Worm (Caenorhabditis elegans) whole organism, L4/young adult: Measurements from ENCODE around the gene Y22D7AL.7.

Experiments used
- W03F9.2 ChIP-seq: fragments of 150-350 bp; optimal IDR thresholded peaks from 2 replicates; lab custom pipeline; 2014; ENCODE audit warnings: missing biosample characterization, missing genetic modification characterization
- dao-5 ChIP-seq: sonication (generic microtip); optimal IDR thresholded peaks from 2 replicates; lab custom pipeline; 2016; ENCODE audit warnings: missing genotype, missing genetic modification characterization, moderate library complexity, missing compliant biosample characterization
- him-1 ChIP-seq: sonication (generic microtip); optimal IDR thresholded peaks from 2 replicates; lab custom pipeline; 2016; ENCODE audit warnings: missing genotype, missing genetic modification reagents, missing genetic modification characterization, missing compliant biosample characterization

DNA sequence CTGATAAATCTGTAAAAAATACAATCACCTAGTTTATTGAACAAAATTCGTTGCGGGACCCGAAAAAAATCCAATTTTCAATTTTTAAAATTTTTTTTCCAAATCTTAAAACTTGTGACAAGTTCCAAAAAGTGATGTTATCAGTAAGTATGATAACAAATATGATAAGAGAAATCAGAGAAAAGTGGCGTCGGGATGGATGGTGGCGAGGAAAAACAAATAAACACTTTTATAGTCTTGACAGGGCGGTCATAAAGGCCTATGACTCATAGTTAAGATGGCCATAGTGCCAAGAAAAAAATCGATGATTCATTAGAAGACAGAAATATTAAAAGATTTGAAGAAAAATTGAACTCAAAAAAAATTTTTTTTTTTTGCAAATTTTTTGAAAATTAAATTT lies 26.1 kb downstream of the Y22D7AL.7 start:
- TF ChIP-seq dao-5, result no peak
- TF ChIP-seq him-1 (tag; lab: Kevin White, UChicago), result no peak
- TF ChIP-seq W03F9.2 (tag; lab: Kevin White, UChicago), result no peak
